Fruit fly (Drosophila melanogaster) whole organism, adult: ENCODE data around the gene Nepl16.

Experiments
- CG11617 ChIP-seq: fragments of 200-800 bp; sonication (Bioruptor generic); optimal IDR thresholded peaks from 2 replicates; lab custom pipeline; 2017; ENCODE audit warnings: mild to moderate bottlenecking, missing biosample characterization, missing genetic modification reagents, missing genetic modification characterization
- CG12768 ChIP-seq: fragments of 200-800 bp; sonication (Bioruptor generic); optimal IDR thresholded peaks from 2 replicates; lab custom pipeline; 2017; ENCODE audit warnings: missing biosample characterization, missing genetic modification characterization, mild to moderate bottlenecking, moderate library complexity, missing genetic modification reagents
- CG1620 ChIP-seq: fragments of 200-800 bp; sonication (Bioruptor generic); optimal IDR thresholded peaks from 2 replicates; lab custom pipeline; 2016; ENCODE audit warnings: missing biosample characterization, missing genetic modification characterization
- CG33017 ChIP-seq: fragments of 200-800 bp; sonication (Bioruptor generic); optimal IDR thresholded peaks from 2 replicates; lab custom pipeline; 2018; ENCODE audit warnings: missing biosample characterization, mild to moderate bottlenecking, missing genetic modification characterization, moderate library complexity
- CG7045 ChIP-seq: fragments of 200-800 bp; sonication (Bioruptor generic); optimal IDR thresholded peaks from 2 replicates; lab custom pipeline; 2017; ENCODE audit warnings: missing biosample characterization, mild to moderate bottlenecking, missing genetic modification characterization
- Hr96 ChIP-seq: fragments of 200-800 bp; sonication (Bioruptor generic); optimal IDR thresholded peaks from 2 replicates; lab custom pipeline; 2016; ENCODE audit warnings: missing biosample characterization, missing genetic modification characterization
- bab1 ChIP-seq: fragments of 200-800 bp; sonication (Bioruptor generic); optimal IDR thresholded peaks from 3 replicates; lab custom pipeline; 2019; ENCODE audit warnings: missing biosample characterization, mild to moderate bottlenecking, missing genetic modification characterization, moderate library complexity
- cic ChIP-seq: fragments of 200-800 bp; sonication (Bioruptor generic); optimal IDR thresholded peaks from 2 replicates; lab custom pipeline; 2017; ENCODE audit warnings: missing biosample characterization, mild to moderate bottlenecking, missing genetic modification characterization, moderate library complexity
- cnc ChIP-seq, 2 experiments: fragments of >200 bp; optimal IDR thresholded peaks; 2 replicates each; lab custom pipeline; 2017
- kay ChIP-seq: fragments of 200-800 bp; sonication (Bioruptor generic); peaks from one replicate; lab custom pipeline; 2016; ENCODE audit warnings: missing biosample characterization, missing genetic modification characterization, borderline replicate concordance
- ovo ChIP-seq: fragments of 200-800 bp; sonication (Bioruptor generic); optimal IDR thresholded peaks from 2 replicates; lab custom pipeline; 2016; ENCODE audit warnings: missing biosample characterization, missing genetic modification characterization
- tj ChIP-seq: fragments of 200-800 bp; sonication (Bioruptor generic); optimal IDR thresholded peaks from 3 replicates; lab custom pipeline; 2017; ENCODE audit warnings: missing biosample characterization, mild to moderate bottlenecking, missing genetic modification characterization, moderate library complexity
- toe ChIP-seq: fragments of 200-800 bp; sonication (Bioruptor generic); optimal IDR thresholded peaks from 2 replicates; lab custom pipeline; 2016; ENCODE audit warnings: missing biosample characterization, missing genetic modification characterization

dm6 chr3R:25060462-25060861 lies 51.9 kb downstream of the Nepl16 start:
- TF ChIP-seq toe (GFP tag; lab: Kevin White, UChicago): no peak
- TF ChIP-seq CG12768: no peak
- TF ChIP-seq ovo (GFP tag; lab: Kevin White, UChicago): no peak
- no peak for TF ChIP-seq CG33017
- TF ChIP-seq cic (GFP tag; lab: Kevin White, UChicago): no peak
- no peak for TF ChIP-seq tj
- no peak for TF ChIP-seq bab1
- no peak for TF ChIP-seq CG1620 (GFP tag; lab: Kevin White, UChicago)
- TF ChIP-seq CG7045: no peak
- TF ChIP-seq CG11617 (GFP tag; lab: Kevin White, UChicago): no peak
- TF ChIP-seq cnc (optimal IDR thresholded peaks at IDR 0.05; lab: Kevin White, UChicago): no peak
- peak; percentile 7 for TF ChIP-seq kay (GFP tag; lab: Kevin White, UChicago)
- no peak for TF ChIP-seq Hr96 (GFP tag; lab: Kevin White, UChicago)
